Fruit fly (Drosophila melanogaster) whole organism, embryonic: Measurements from ENCODE around the gene CG14442.
A peak's percentile ranks its signal among the peaks of the same experiment; 100 is the strongest.

Experiments used
- ATbp ChIP-seq: fragments of 200-800 bp; sonication (Bioruptor generic); optimal IDR thresholded peaks from 2 replicates; lab custom pipeline; 2017; ENCODE audit warnings: missing biosample characterization, mild to moderate bottlenecking, missing genetic modification characterization, missing genetic modification reagents
- CG10979 ChIP-seq: fragments of 200-800 bp; sonication (Bioruptor generic); optimal IDR thresholded peaks from 2 replicates; lab custom pipeline; 2018; ENCODE audit warnings: missing biosample characterization, mild to moderate bottlenecking, missing genetic modification characterization, moderate library complexity
- CG11085 ChIP-seq: fragments of 200-800 bp; sonication (Bioruptor generic); IDR thresholded peaks from 2 replicates; pipeline ENCODE4 v1.3.6; 2022; ENCODE audit warnings: missing biosample characterization, missing genetic modification characterization
- CG11696 ChIP-seq: fragments of 200-800 bp; sonication (Bioruptor generic); IDR thresholded peaks from 2 replicates; pipeline ENCODE4 v1.3.6; 2022; ENCODE audit warnings: missing biosample characterization, missing genetic modification characterization
- CG11723 ChIP-seq: fragments of 200-800 bp; sonication (Bioruptor generic); optimal IDR thresholded peaks from 2 replicates; lab custom pipeline; 2017; ENCODE audit warnings: missing biosample characterization, mild to moderate bottlenecking, missing genetic modification characterization
- CG12219 ChIP-seq: fragments of 200-800 bp; sonication (Bioruptor generic); optimal IDR thresholded peaks from 3 replicates; lab custom pipeline; 2018; ENCODE audit warnings: missing biosample characterization, mild to moderate bottlenecking, missing genetic modification characterization
- CG12299 ChIP-seq: fragments of 200-800 bp; sonication (Bioruptor generic); optimal IDR thresholded peaks from 2 replicates; lab custom pipeline; 2018; ENCODE audit warnings: missing biosample characterization, mild to moderate bottlenecking, missing genetic modification characterization
- CG12942 ChIP-seq: fragments of 200-800 bp; sonication (Bioruptor generic); optimal IDR thresholded peaks from 3 replicates; lab custom pipeline; 2016; ENCODE audit warnings: missing biosample characterization, missing genetic modification characterization
- CG1529 ChIP-seq: fragments of 200-800 bp; sonication (Bioruptor generic); optimal IDR thresholded peaks from 3 replicates; lab custom pipeline; 2018; ENCODE audit warnings: missing biosample characterization, missing genetic modification characterization
- CG16813 ChIP-seq: fragments of 200-800 bp; sonication (Bioruptor generic); IDR thresholded peaks from 3 replicates; pipeline ENCODE4 v1.3.6; 2022; ENCODE audit warnings: missing biosample characterization, missing genetic modification characterization; ENCODE audit not compliant: partially characterized antibody
- CG17568 ChIP-seq: fragments of 200-800 bp; sonication (Bioruptor generic); optimal IDR thresholded peaks from 2 replicates; lab custom pipeline; 2018; ENCODE audit warnings: missing biosample characterization, mild to moderate bottlenecking, missing genetic modification characterization, moderate library complexity
- CG18619 ChIP-seq: fragments of 200-800 bp; sonication (Bioruptor generic); optimal IDR thresholded peaks from 3 replicates; lab custom pipeline; 2017; ENCODE audit warnings: missing biosample characterization, mild to moderate bottlenecking, missing genetic modification characterization
- CG2202 ChIP-seq: fragments of 200-800 bp; sonication (Bioruptor generic); optimal IDR thresholded peaks from 2 replicates; lab custom pipeline; 2018; ENCODE audit warnings: missing biosample characterization, mild to moderate bottlenecking, missing genetic modification characterization
- CG30403 ChIP-seq: fragments of 200-800 bp; sonication (Bioruptor generic); optimal IDR thresholded peaks from 3 replicates; lab custom pipeline; 2016; ENCODE audit warnings: missing biosample characterization, missing genetic modification characterization
- CG30431 ChIP-seq: fragments of 200-800 bp; sonication (Bioruptor generic); optimal IDR thresholded peaks from 2 replicates; lab custom pipeline; 2017; ENCODE audit warnings: missing biosample characterization, missing genetic modification characterization
- CG3163 ChIP-seq: fragments of 200-800 bp; sonication (Bioruptor generic); optimal IDR thresholded peaks from 3 replicates; lab custom pipeline; 2016; ENCODE audit warnings: missing biosample characterization, missing genetic modification characterization
- CG42726 ChIP-seq: fragments of 200-800 bp; sonication (Bioruptor generic); IDR thresholded peaks from 2 replicates; pipeline ENCODE4 v1.3.6; 2022; ENCODE audit warnings: missing biosample characterization, missing genetic modification characterization; ENCODE audit not compliant: partially characterized antibody
- CG4360 ChIP-seq: fragments of 200-800 bp; sonication (Bioruptor generic); IDR thresholded peaks from 2 replicates; pipeline ENCODE4 v1.3.6; 2022; ENCODE audit warnings: missing biosample characterization, missing genetic modification characterization
- CG7786 ChIP-seq: fragments of 200-800 bp; sonication (Bioruptor generic); optimal IDR thresholded peaks from 2 replicates; lab custom pipeline; 2016; ENCODE audit warnings: missing biosample characterization, missing genetic modification characterization
- CG8944 ChIP-seq: fragments of 200-800 bp; sonication (Bioruptor generic); optimal IDR thresholded peaks from 3 replicates; lab custom pipeline; 2016; ENCODE audit warnings: missing biosample characterization, missing genetic modification characterization
- CG9437 ChIP-seq: fragments of 200-800 bp; sonication (Bioruptor generic); optimal IDR thresholded peaks from 2 replicates; lab custom pipeline; 2018; ENCODE audit warnings: missing biosample characterization, mild to moderate bottlenecking, missing genetic modification characterization
- Camta ChIP-seq: fragments of 200-800 bp; sonication (Bioruptor generic); optimal IDR thresholded peaks from 2 replicates; lab custom pipeline; 2016; ENCODE audit warnings: missing biosample characterization, missing genetic modification characterization
- Dref ChIP-seq: fragments of 200-800 bp; sonication (Bioruptor generic); IDR thresholded peaks from 2 replicates; pipeline ENCODE4 v1.3.6; 2022; ENCODE audit warnings: missing biosample characterization, missing genetic modification characterization
- E2f1 ChIP-seq: fragments of 200-800 bp; sonication (Bioruptor generic); IDR thresholded peaks from 2 replicates; pipeline ENCODE4 v1.3.6; 2022; ENCODE audit warnings: missing biosample characterization, missing genetic modification characterization
- Eip74EF ChIP-seq, 2 experiments: fragments of 200-800 bp in 1 of 2; fragments of >200 bp in 1 of 2; sonication (Bioruptor generic) in 1 of 2; optimal IDR thresholded peaks; 2 replicates each; lab custom pipeline; 2017 to 2019; ENCODE audit warnings: missing biosample characterization in 2 of 2, missing genetic modification characterization in 2 of 2, mild to moderate bottlenecking in 1 of 2, moderate library complexity in 1 of 2
- HHEX ChIP-seq: fragments of 200-800 bp; sonication (Bioruptor generic); optimal IDR thresholded peaks from 3 replicates; lab custom pipeline; 2017; ENCODE audit warnings: missing biosample characterization, mild to moderate bottlenecking, missing genetic modification characterization, missing genetic modification reagents
- Max ChIP-seq: fragments of 200-800 bp; sonication (Bioruptor generic); optimal IDR thresholded peaks from 2 replicates; lab custom pipeline; 2016; ENCODE audit warnings: missing biosample characterization, mild to moderate bottlenecking, missing genetic modification characterization
- Meics ChIP-seq: fragments of 200-800 bp; sonication (Bioruptor generic); optimal IDR thresholded peaks from 2 replicates; lab custom pipeline; 2017; ENCODE audit warnings: missing biosample characterization, mild to moderate bottlenecking, missing genetic modification characterization
- Sry-β ChIP-seq: fragments of 200-800 bp; sonication (Bioruptor generic); optimal IDR thresholded peaks from 2 replicates; lab custom pipeline; 2018; ENCODE audit warnings: missing biosample characterization, mild to moderate bottlenecking, missing genetic modification characterization, moderate library complexity
- Stat92E ChIP-seq, 3 experiments: fragments of >200 bp in 2 of 3; fragments of 200-800 bp in 1 of 3; sonication (Bioruptor generic) in 1 of 3; optimal IDR thresholded peaks; 2 replicates each; lab custom pipeline; 2017 to 2019; ENCODE audit warnings: missing biosample characterization in 3 of 3, missing genetic modification characterization in 3 of 3, mild to moderate bottlenecking in 1 of 3, moderate library complexity in 1 of 3
- ab ChIP-seq: fragments of 200-800 bp; sonication (Bioruptor generic); optimal IDR thresholded peaks from 2 replicates; lab custom pipeline; 2016; ENCODE audit warnings: missing biosample characterization, missing genetic modification characterization
- bsh ChIP-seq, 2 experiments: fragments of 200-800 bp; sonication (Bioruptor generic); optimal IDR thresholded peaks; 2 replicates each; lab custom pipeline; 2017 to 2018; ENCODE audit warnings: mild to moderate bottlenecking in 2 of 2, missing biosample characterization in 2 of 2, missing genetic modification characterization in 2 of 2, moderate library complexity in 1 of 2
- crol ChIP-seq: fragments of 200-800 bp; sonication (Bioruptor generic); IDR thresholded peaks from 2 replicates; pipeline ENCODE4 v1.3.6; 2022; ENCODE audit warnings: missing biosample characterization, missing genetic modification characterization
- grau ChIP-seq: fragments of 200-800 bp; optimal IDR thresholded peaks from 3 replicates; lab custom pipeline; 2019; ENCODE audit warnings: missing biosample characterization, mild to moderate bottlenecking, missing genetic modification characterization, moderate library complexity
- gsb-n ChIP-seq: fragments of 200-800 bp; sonication (Bioruptor generic); optimal IDR thresholded peaks from 3 replicates; lab custom pipeline; 2018; ENCODE audit warnings: missing biosample characterization, mild to moderate bottlenecking, missing genetic modification characterization
- hb ChIP-seq: fragments of 200-800 bp; sonication (Bioruptor generic); IDR thresholded peaks from 3 replicates; pipeline ENCODE4 v1.3.6; 2022; ENCODE audit warnings: missing biosample characterization, missing genetic modification characterization; ENCODE audit not compliant: partially characterized antibody
- hth ChIP-seq: fragments of >200 bp; optimal IDR thresholded peaks from 2 replicates; lab custom pipeline; 2017; ENCODE audit warnings: inconsistent platforms
- ind ChIP-seq: fragments of 200-800 bp; sonication (Bioruptor generic); optimal IDR thresholded peaks from 3 replicates; lab custom pipeline; 2016; ENCODE audit warnings: missing biosample characterization, missing genetic modification characterization
- insv ChIP-seq, 2 experiments: fragments of 200-800 bp; sonication (Bioruptor generic); optimal IDR thresholded peaks; 3 replicates each; lab custom pipeline; 2016 to 2018; ENCODE audit warnings: missing biosample characterization in 2 of 2, missing genetic modification characterization in 2 of 2
- inv ChIP-seq: fragments of 200-800 bp; sonication (Bioruptor generic); IDR thresholded peaks from 2 replicates; pipeline ENCODE4 v1.3.6; 2022; ENCODE audit warnings: missing biosample characterization, missing genetic modification characterization; ENCODE audit not compliant: partially characterized antibody
- ken ChIP-seq: fragments of 200-800 bp; sonication (Bioruptor generic); IDR thresholded peaks from 3 replicates; pipeline ENCODE4 v1.3.6; 2022; ENCODE audit warnings: missing biosample characterization, missing genetic modification characterization
- lilli ChIP-seq: fragments of 200-800 bp; sonication (Bioruptor generic); optimal IDR thresholded peaks from 3 replicates; lab custom pipeline; 2016; ENCODE audit warnings: missing biosample characterization, missing genetic modification characterization
- nerfin-1 ChIP-seq: fragments of 200-800 bp; sonication (Bioruptor generic); optimal IDR thresholded peaks from 3 replicates; lab custom pipeline; 2019; ENCODE audit warnings: missing biosample characterization, mild to moderate bottlenecking, missing genetic modification characterization, moderate library complexity
- pnt ChIP-seq: fragments of 200-800 bp; sonication (Bioruptor generic); optimal IDR thresholded peaks from 3 replicates; lab custom pipeline; 2016; ENCODE audit warnings: missing biosample characterization, missing genetic modification characterization
- ranshi ChIP-seq: fragments of 200-800 bp; sonication (Bioruptor generic); IDR thresholded peaks from 2 replicates; pipeline ENCODE4 v1.3.6; 2022; ENCODE audit warnings: missing biosample characterization, missing genetic modification characterization
- rib ChIP-seq: fragments of 200-800 bp; sonication (Bioruptor generic); IDR thresholded peaks from 2 replicates; pipeline ENCODE4 v1.3.6; 2022; ENCODE audit warnings: missing biosample characterization, missing genetic modification characterization
- sens ChIP-seq: fragments of 200-800 bp; sonication (Bioruptor generic); peaks from one replicate; lab custom pipeline; 2016; ENCODE audit warnings: missing biosample characterization, missing genetic modification characterization
- slou ChIP-seq: fragments of 200-800 bp; sonication (Bioruptor generic); optimal IDR thresholded peaks from 3 replicates; lab custom pipeline; 2016; ENCODE audit warnings: missing biosample characterization, missing genetic modification characterization
- sqz ChIP-seq: fragments of 200-800 bp; sonication (Bioruptor generic); optimal IDR thresholded peaks from 3 replicates; lab custom pipeline; 2018; ENCODE audit warnings: missing biosample characterization, mild to moderate bottlenecking, missing genetic modification characterization
- twi ChIP-seq: fragments of 200-800 bp; optimal IDR thresholded peaks from 2 replicates; lab custom pipeline; 2019; ENCODE audit warnings: missing biosample characterization, mild to moderate bottlenecking, missing genetic modification characterization, moderate library complexity

The CG14442 gene

DNA sequence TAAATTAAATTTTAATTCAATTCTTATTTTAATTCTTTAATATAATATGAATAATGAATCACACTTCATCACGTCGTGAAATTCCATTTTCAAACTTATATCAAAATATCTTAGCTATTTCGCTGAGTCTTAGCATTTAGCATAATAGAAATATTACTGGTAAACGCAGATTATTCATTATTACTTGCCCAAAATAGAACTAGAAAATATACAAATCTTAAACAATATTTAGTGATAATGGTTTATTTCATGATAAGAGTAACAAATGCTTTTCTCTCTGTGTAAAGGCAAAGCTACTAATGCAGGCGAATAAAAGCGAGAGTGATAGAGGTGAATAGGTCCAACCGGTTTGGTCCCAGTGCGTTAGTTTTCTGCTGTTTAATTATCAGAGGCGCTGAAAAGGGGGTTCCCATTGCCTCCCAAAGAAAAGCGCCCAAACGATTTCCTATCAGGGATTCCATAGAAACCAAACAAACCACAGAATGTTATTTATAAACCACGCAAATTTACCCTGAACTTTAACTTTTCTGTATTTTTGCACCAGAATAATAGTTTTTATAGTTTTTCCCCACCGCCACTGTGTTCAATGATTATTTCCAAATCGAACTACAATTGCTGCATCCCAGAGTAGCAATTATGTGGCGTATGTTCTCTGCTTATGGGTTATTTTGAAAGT is 31.8 kb downstream of the CG14442 start (continued):
- TF ChIP-seq inv (GFP tag; lab: Robert Waterston, UW) (no peak), CG11723 (no peak), Sry-β (GFP tag; lab: Kevin White, UChicago) (no peak), CG4360 (GFP tag; lab: Robert Waterston, UW) (no peak), slou (GFP tag; lab: Kevin White, UChicago) (no peak), ab (no peak), twi (tag; lab: Kevin White, UChicago) (no peak), hb (GFP tag; lab: Robert Waterston, UW) (no peak), CG7786 (GFP tag; lab: Kevin White, UChicago) (peak; percentile 49), Meics (peak; percentile 55), ind (peak; percentile 60), HHEX (GFP tag; lab: Kevin White, UChicago) (no peak), bsh (GFP tag; optimal IDR thresholded peaks at IDR 0.05; lab: Kevin White, UChicago) (peak in 1 of 2 experiments; percentile 8), ranshi (GFP tag; lab: Robert Waterston, UW) (peak; percentile 38; the same call in 1 of the 2 replicates), rib (no peak), gsb-n (tag; lab: Kevin White, UChicago) (no peak), Eip74EF (GFP tag; optimal IDR thresholded peaks at IDR 0.05; lab: Kevin White, UChicago) (peak in 1 of 2 experiments; percentile 25), E2f1 (GFP tag; lab: Robert Waterston, UW) (0 out of 2 replicates have a peak, but pooled peaks have one; percentile 40), insv (GFP tag; optimal IDR thresholded peaks at IDR 0.05; lab: Kevin White, UChicago) (no peak), hth (no peak), sqz (GFP tag; lab: Kevin White, UChicago) (no peak), CG3163 (GFP tag; lab: Kevin White, UChicago) (peak; percentile 25), nerfin-1 (tag; lab: Kevin White, UChicago) (no peak), Stat92E (GFP tag; optimal IDR thresholded peaks at IDR 0.05; lab: Kevin White, UChicago) (no peak), CG16813 (GFP tag; lab: Robert Waterston, UW) (no peak), CG12299 (no peak), CG12942 (GFP tag; lab: Kevin White, UChicago) (no peak), grau (tag; lab: Kevin White, UChicago) (peak; percentile 46), CG10979 (tag; lab: Kevin White, UChicago) (no peak), CG30431 (no peak), pnt (GFP tag; lab: Kevin White, UChicago) (no peak), ken (no peak), CG1529 (GFP tag; lab: Kevin White, UChicago) (no peak), CG2202 (tag; lab: Kevin White, UChicago) (no peak), CG12219 (GFP tag; lab: Kevin White, UChicago) (peak; percentile 46), lilli (GFP tag; lab: Kevin White, UChicago) (peak; percentile 30), CG17568 (no peak), CG11085 (GFP tag; lab: Robert Waterston, UW) (peak; percentile 12; the same call in 1 of the 2 replicates), CG11696 (GFP tag; lab: Robert Waterston, UW) (no peak), CG8944 (GFP tag; lab: Kevin White, UChicago) (peak; percentile 37), CG18619 (GFP tag; lab: Kevin White, UChicago) (no peak), Camta (peak; percentile 38), CG42726 (GFP tag; lab: Robert Waterston, UW) (no peak), Dref (no peak), sens (GFP tag; lab: Kevin White, UChicago) (peak; percentile 93), CG9437 (GFP tag; lab: Kevin White, UChicago) (peak; percentile 4), CG30403 (peak; percentile 28), crol (GFP tag; lab: Robert Waterston, UW) (no peak), Max (GFP tag; lab: Kevin White, UChicago) (no peak), ATbp (no peak)
